Worm (Caenorhabditis elegans): Measurements from ENCODE around the gene ser-1.

Gene ser-1

ce11 chrX:16558776-16559175, 20.8 kb upstream of the ser-1 start (continued):
- no peak for TF ChIP-seq ceh-40 (GFP tag; IDR thresholded peaks at IDR 0.05)
- no peak for TF ChIP-seq aptf-3 (GFP tag; IDR thresholded peaks at IDR 0.05)
- TF ChIP-seq ZK185.1 (tag; optimal IDR thresholded peaks at IDR 0.05; ENCODE audit: poor library complexity, severe bottlenecking): peak; percentile 67
- TF ChIP-seq egl-18 (GFP tag; IDR thresholded peaks at IDR 0.05): no peak
- peak; percentile 5 for TF ChIP-seq mxl-1 (tag; optimal IDR thresholded peaks at IDR 0.05)
- no peak for TF ChIP-seq ama-1 (optimal IDR thresholded peaks at IDR 0.05)
- peak; percentile 42 to 46 for TF ChIP-seq ama-1 (GFP tag; optimal IDR thresholded peaks at IDR 0.05)
- TF ChIP-seq attf-6 (GFP tag; IDR thresholded peaks at IDR 0.05): 0 out of 2 replicates have a peak, but pooled peaks have one; percentile 47
- TF ChIP-seq lir-1 (GFP tag; conservative IDR thresholded peaks at IDR 0.05): no peak
- no peak; the same call in 1 of the 2 replicates for TF ChIP-seq dox-1 (GFP tag; IDR thresholded peaks at IDR 0.05)
- TF ChIP-seq snpc-3.4 (tag; optimal IDR thresholded peaks at IDR 0.05): peak; percentile 88
- no peak for TF ChIP-seq sea-2 (GFP tag; IDR thresholded peaks at IDR 0.05)
- TF ChIP-seq rec-8 (tag; optimal IDR thresholded peaks at IDR 0.05): peak in 1 of 2 experiments; percentile 16
- no peak for TF ChIP-seq let-526 (GFP tag; IDR thresholded peaks at IDR 0.05)
- TF ChIP-seq hmg-20 (GFP tag; IDR thresholded peaks at IDR 0.05): no peak
- TF ChIP-seq him-1 (tag; optimal IDR thresholded peaks at IDR 0.05): peak; percentile 98
- TF ChIP-seq pbrm-1 (GFP tag; IDR thresholded peaks at IDR 0.05): peak; percentile 77
- TF ChIP-seq attf-3 (GFP tag; conservative IDR thresholded peaks at IDR 0.05): no peak
- peak; percentile 16 for TF ChIP-seq ceh-27 (GFP tag; optimal IDR thresholded peaks at IDR 0.05)
- no peak for TF ChIP-seq zim-3 (tag; optimal IDR thresholded peaks at IDR 0.05)
- no peak for TF ChIP-seq repo-1 (tag; optimal IDR thresholded peaks at IDR 0.05)
- TF ChIP-seq D2030.7 (GFP tag; IDR thresholded peaks at IDR 0.05): peak; percentile 70; the same call in 1 of the 2 replicates
- no peak for TF ChIP-seq C06A6.2 (GFP tag; conservative IDR thresholded peaks at IDR 0.05)
- no peak for TF ChIP-seq dpff-1 (tag; optimal IDR thresholded peaks at IDR 0.05)
- no peak for TF ChIP-seq F37B4.10 (GFP tag; IDR thresholded peaks at IDR 0.05)
- no peak for TF ChIP-seq Y79H2A.3 (GFP tag; conservative IDR thresholded peaks at IDR 0.05)
- TF ChIP-seq ztf-28 (GFP tag; IDR thresholded peaks at IDR 0.05): no peak
- TF ChIP-seq nhr-90 (tag; optimal IDR thresholded peaks at IDR 0.05): peak; percentile 49
- no peak for TF ChIP-seq Y95B8A.8 (GFP tag; IDR thresholded peaks at IDR 0.05)
- TF ChIP-seq F52B5.7 (tag; optimal IDR thresholded peaks at IDR 0.05): no peak
- no peak for TF ChIP-seq K12H6.12 (tag; optimal IDR thresholded peaks at IDR 0.05)
- TF ChIP-seq sdz-38 (tag; optimal IDR thresholded peaks at IDR 0.05): no peak
- TF ChIP-seq ztf-25 (GFP tag; IDR thresholded peaks at IDR 0.05): peak; percentile 79; the same call in 1 of the 2 replicates
- TF ChIP-seq nhr-80 (tag; optimal IDR thresholded peaks at IDR 0.05): peak; percentile 7
- no peak for TF ChIP-seq egrh-3 (GFP tag; IDR thresholded peaks at IDR 0.05)
- no peak for TF ChIP-seq mel-28 (tag; optimal IDR thresholded peaks at IDR 0.05; ENCODE audit: borderline replicate concordance)
- peak; percentile 10 for TF ChIP-seq somi-1 (GFP tag; optimal IDR thresholded peaks at IDR 0.05)
- TF ChIP-seq snpc-1.3 (tag; optimal IDR thresholded peaks at IDR 0.05; ENCODE audit: insufficient read depth): peak; percentile 77
- TF ChIP-seq ceh-100 (GFP tag; IDR thresholded peaks at IDR 0.05): no peak
- TF ChIP-seq Y67H2A.10 (GFP tag; conservative IDR thresholded peaks at IDR 0.05): no peak
- TF ChIP-seq ceh-58 (GFP tag; IDR thresholded peaks at IDR 0.05): no peak
- TF ChIP-seq lag-1 (GFP tag; IDR thresholded peaks at IDR 0.05): no peak
- TF ChIP-seq T07F8.4 (tag; optimal IDR thresholded peaks at IDR 0.05): no peak
- TF ChIP-seq C17E4.6 (GFP tag; IDR thresholded peaks at IDR 0.05): no peak
- TF ChIP-seq unc-130 (GFP tag; optimal IDR thresholded peaks at IDR 0.05): no peak
- no peak for TF ChIP-seq F33H1.4 (GFP tag; IDR thresholded peaks at IDR 0.05)
- peak; percentile 37 for TF ChIP-seq lsy-27 (tag; optimal IDR thresholded peaks at IDR 0.05; ENCODE audit: borderline replicate concordance, insufficient read depth)
- no peak for TF ChIP-seq efl-1 (GFP tag; optimal IDR thresholded peaks at IDR 0.05)
- no peak for TF ChIP-seq madf-8 (GFP tag; conservative IDR thresholded peaks at IDR 0.05)
- no peak for TF ChIP-seq ztf-6 (GFP tag; IDR thresholded peaks at IDR 0.05)

Data from whole organism, young adult.